Worm (Caenorhabditis elegans) whole organism, L1 larva: ENCODE measurements around the gene bli-5.

ENCODE experiments used
- C04F5.9 ChIP-seq: sonication (generic microtip); optimal IDR thresholded peaks from 2 replicates; lab custom pipeline; 2016; ENCODE audit warnings: missing genetic modification characterization, missing compliant biosample characterization
- elt-2 ChIP-seq: sonication (generic microtip); optimal IDR thresholded peaks from 2 replicates; lab custom pipeline; 2016; ENCODE audit warnings: missing genetic modification characterization, mild to moderate bottlenecking, inconsistent platforms, missing compliant biosample characterization, missing genetic modification reagents
- hpl-2 ChIP-seq: fragments of 150-350 bp; optimal IDR thresholded peaks from 2 replicates; lab custom pipeline; 2014; ENCODE audit warnings: missing biosample characterization, missing genetic modification reagents, missing genetic modification characterization
- nhr-11 ChIP-seq: fragments of 150-350 bp; optimal IDR thresholded peaks from 2 replicates; lab custom pipeline; 2014; ENCODE audit warnings: missing biosample characterization, missing genetic modification characterization
- pag-3 ChIP-seq: sonication (generic microtip); optimal IDR thresholded peaks from 2 replicates; lab custom pipeline; 2017; ENCODE audit warnings: missing genetic modification characterization, mild to moderate bottlenecking, missing compliant biosample characterization, antibody characterized with exemption, borderline replicate concordance; ENCODE audit not compliant: insufficient read depth
- snu-23 ChIP-seq: sonication (generic microtip); optimal IDR thresholded peaks from 2 replicates; lab custom pipeline; 2016; ENCODE audit warnings: missing genetic modification characterization, missing compliant biosample characterization

- TF ChIP-seq nhr-11 (tag; lab: Kevin White, UChicago) (no peak), elt-2 (tag; lab: Kevin White, UChicago) (no peak), pag-3 (tag; lab: Kevin White, UChicago) (no peak), C04F5.9 (tag; lab: Kevin White, UChicago) (no peak), snu-23 (no peak), hpl-2 (GFP tag; lab: Kevin White, UChicago) (no peak)
Observed at ce11 chrIII:13380881-13381280, 48.7 kb downstream of the bli-5 start.
